Worm (Caenorhabditis elegans): ENCODE results near the gene T24E12.10.
"Not testable (repeated sequence)": the region's sequence is repeated elsewhere in the genome, so short reads cannot be mapped to it uniquely, and the experiment has no call there.

DNA sequence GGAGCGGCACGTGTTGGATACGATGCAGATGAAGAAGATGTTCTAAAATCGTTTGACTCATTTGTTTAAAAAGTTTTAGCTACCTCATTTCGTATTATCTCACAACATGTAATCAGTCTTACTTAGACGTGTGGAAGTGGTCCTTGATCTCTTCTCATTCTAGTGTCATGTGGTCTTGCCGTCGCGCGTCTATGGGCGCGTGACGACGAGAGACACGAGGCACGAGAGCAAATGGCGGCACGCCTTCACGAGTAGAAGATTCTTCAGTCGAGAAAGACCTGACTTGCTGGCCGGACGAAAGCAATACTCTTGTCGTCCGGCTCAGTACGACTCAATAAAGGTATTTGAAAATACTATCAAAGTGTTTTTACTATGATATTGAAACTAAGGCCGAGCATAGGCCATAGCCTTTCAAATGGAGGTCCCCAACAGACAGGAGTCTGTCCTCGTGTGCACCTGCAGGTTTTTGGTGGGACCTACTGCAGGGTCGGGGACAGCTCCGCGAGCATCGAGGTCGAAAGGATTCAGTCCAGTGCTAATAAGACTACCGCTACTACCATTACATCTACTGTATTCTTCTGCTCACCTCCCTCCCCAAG, 43.3 kb upstream of the T24E12.10 start, which contains the start of gene fbxa-24:
- not testable (repeated sequence) for TF ChIP-seq ets-4, nfya-1, pqm-1, sox-4, ceh-31, F13H6.1, pha-4 (tag; optimal IDR thresholded peaks at IDR 0.05)
